Fruit fly (Drosophila melanogaster) whole organism, embryonic: ENCODE results near the gene upSET.

ENCODE experiments used
- Abd-B ChIP-seq: fragments of 200-800 bp; sonication (Bioruptor generic); optimal IDR thresholded peaks from 2 replicates; lab custom pipeline; 2018; ENCODE audit warnings: missing biosample characterization, mild to moderate bottlenecking, missing genetic modification characterization, moderate library complexity
- Bgb ChIP-seq: fragments of 200-800 bp; sonication (Bioruptor generic); IDR thresholded peaks from 2 replicates; pipeline ENCODE4 v1.3.6; 2022; ENCODE audit warnings: missing biosample characterization, missing genetic modification characterization; ENCODE audit not compliant: partially characterized antibody
- CG10267 ChIP-seq: fragments of 200-800 bp; sonication (Bioruptor generic); optimal IDR thresholded peaks from 2 replicates; lab custom pipeline; 2018; ENCODE audit warnings: missing biosample characterization, mild to moderate bottlenecking, missing genetic modification characterization, moderate library complexity
- CG11560 ChIP-seq: fragments of 200-800 bp; sonication (Bioruptor generic); IDR thresholded peaks from 3 replicates; pipeline ENCODE4 v1.3.6; 2022; ENCODE audit warnings: missing biosample characterization, missing genetic modification characterization
- CG13287 ChIP-seq: fragments of 200-800 bp; sonication (Bioruptor generic); IDR thresholded peaks from 2 replicates; pipeline ENCODE4 v1.3.6; 2022; ENCODE audit warnings: missing biosample characterization, missing genetic modification characterization; ENCODE audit not compliant: partially characterized antibody
- CG14667 ChIP-seq: fragments of 200-800 bp; sonication (Bioruptor generic); IDR thresholded peaks from 2 replicates; pipeline ENCODE4 v1.3.6; 2022; ENCODE audit warnings: missing biosample characterization, missing genetic modification characterization
- CG14860 ChIP-seq: fragments of 200-800 bp; sonication (Bioruptor generic); IDR thresholded peaks from 3 replicates; pipeline ENCODE4 v1.3.6; 2022; ENCODE audit warnings: missing biosample characterization, missing genetic modification characterization; ENCODE audit not compliant: partially characterized antibody
- CG15601 ChIP-seq: fragments of 200-800 bp; sonication (Bioruptor generic); optimal IDR thresholded peaks from 3 replicates; lab custom pipeline; 2019; ENCODE audit warnings: missing biosample characterization, mild to moderate bottlenecking, missing genetic modification characterization, moderate library complexity
- CG17359 ChIP-seq: fragments of 200-800 bp; sonication (Bioruptor generic); optimal IDR thresholded peaks from 3 replicates; lab custom pipeline; 2018; ENCODE audit warnings: missing biosample characterization, mild to moderate bottlenecking, missing genetic modification characterization, moderate library complexity
- CG2129 ChIP-seq: fragments of 200-800 bp; sonication (Bioruptor generic); IDR thresholded peaks from 2 replicates; pipeline ENCODE4 v1.3.6; 2022; ENCODE audit warnings: missing biosample characterization, missing genetic modification characterization; ENCODE audit not compliant: partially characterized antibody
- CG2712 ChIP-seq: fragments of 200-800 bp; optimal IDR thresholded peaks from 3 replicates; lab custom pipeline; 2019; ENCODE audit warnings: missing biosample characterization, mild to moderate bottlenecking, missing genetic modification characterization, moderate library complexity
- CG33557 ChIP-seq: fragments of 200-800 bp; sonication (Bioruptor generic); optimal IDR thresholded peaks from 2 replicates; lab custom pipeline; 2019; ENCODE audit warnings: missing biosample characterization, mild to moderate bottlenecking, missing genetic modification characterization, moderate library complexity
- CG4424 ChIP-seq: fragments of 200-800 bp; sonication (Bioruptor generic); optimal IDR thresholded peaks from 3 replicates; lab custom pipeline; 2016; ENCODE audit warnings: missing biosample characterization, missing genetic modification characterization
- CG4617 ChIP-seq: fragments of 200-800 bp; sonication (Bioruptor generic); optimal IDR thresholded peaks from 3 replicates; lab custom pipeline; 2016; ENCODE audit warnings: missing biosample characterization, missing genetic modification characterization, borderline replicate concordance
- CG6683 ChIP-seq: fragments of 200-800 bp; sonication (Bioruptor generic); optimal IDR thresholded peaks from 2 replicates; lab custom pipeline; 2017; ENCODE audit warnings: missing biosample characterization, mild to moderate bottlenecking, missing genetic modification characterization, missing genetic modification reagents
- CG7839 ChIP-seq: fragments of 200-800 bp; sonication (Bioruptor generic); optimal IDR thresholded peaks from 3 replicates; lab custom pipeline; 2018; ENCODE audit warnings: missing biosample characterization, mild to moderate bottlenecking, missing genetic modification characterization, moderate library complexity
- CG9932 ChIP-seq: fragments of 200-800 bp; sonication (Bioruptor generic); IDR thresholded peaks from 2 replicates; pipeline ENCODE4 v1.3.6; 2022; ENCODE audit warnings: missing biosample characterization, missing genetic modification characterization
- CHES-1-like ChIP-seq: fragments of 200-800 bp; sonication (Bioruptor generic); optimal IDR thresholded peaks from 2 replicates; lab custom pipeline; 2016; ENCODE audit warnings: missing biosample characterization, missing genetic modification characterization
- CTCF ChIP-seq: fragments of 200-800 bp; sonication (Bioruptor generic); optimal IDR thresholded peaks from 2 replicates; lab custom pipeline; 2017; ENCODE audit warnings: missing biosample characterization, mild to moderate bottlenecking, missing genetic modification characterization, moderate library complexity
- Dll ChIP-seq: fragments of 200-800 bp; sonication (Bioruptor generic); IDR thresholded peaks from 4 replicates; pipeline ENCODE4 v1.3.6; 2022; ENCODE audit warnings: missing biosample characterization, missing genetic modification characterization; ENCODE audit not compliant: partially characterized antibody
- HLH4C ChIP-seq: fragments of 200-800 bp; sonication (Bioruptor generic); IDR thresholded peaks from 3 replicates; pipeline ENCODE4 v1.3.6; 2022; ENCODE audit warnings: missing biosample characterization, missing genetic modification characterization; ENCODE audit not compliant: partially characterized antibody
- HmgD ChIP-seq: fragments of 200-800 bp; sonication (Bioruptor generic); optimal IDR thresholded peaks from 3 replicates; lab custom pipeline; 2016; ENCODE audit warnings: missing biosample characterization, missing genetic modification characterization
- Hr51 ChIP-seq, 2 experiments: fragments of 200-800 bp; sonication (Bioruptor generic); optimal IDR thresholded peaks; 2 replicates in 1 of 2; 3 replicates in 1 of 2; lab custom pipeline; 2016 to 2018; ENCODE audit warnings: missing biosample characterization in 2 of 2, missing genetic modification characterization in 2 of 2, mild to moderate bottlenecking in 1 of 2, moderate library complexity in 1 of 2
- Med ChIP-seq: fragments of 200-800 bp; sonication (Bioruptor generic); peaks from one replicate; lab custom pipeline; 2016; ENCODE audit warnings: missing biosample characterization, missing genetic modification characterization, mild to moderate bottlenecking, inconsistent platforms, moderate library complexity
- Nf-YA ChIP-seq: fragments of 200-800 bp; sonication (Bioruptor generic); IDR thresholded peaks from 2 replicates; pipeline ENCODE4 v1.3.6; 2022; ENCODE audit warnings: missing biosample characterization, missing genetic modification characterization
- NfI ChIP-seq: fragments of 200-800 bp; sonication (Bioruptor generic); optimal IDR thresholded peaks from 3 replicates; lab custom pipeline; 2018; ENCODE audit warnings: missing biosample characterization, mild to moderate bottlenecking, missing genetic modification characterization, moderate library complexity
- PHDP ChIP-seq: fragments of 200-800 bp; sonication (Bioruptor generic); optimal IDR thresholded peaks from 3 replicates; lab custom pipeline; 2018; ENCODE audit warnings: missing biosample characterization, mild to moderate bottlenecking, missing genetic modification characterization, moderate library complexity
- Rfx ChIP-seq: fragments of 200-800 bp; sonication (Bioruptor generic); IDR thresholded peaks from 2 replicates; pipeline ENCODE4 v1.3.6; 2022; ENCODE audit warnings: missing biosample characterization, missing genetic modification characterization
- Sry-δ ChIP-seq: fragments of 200-800 bp; sonication (Bioruptor generic); optimal IDR thresholded peaks from 2 replicates; lab custom pipeline; 2016; ENCODE audit warnings: missing biosample characterization, missing genetic modification characterization
- ab ChIP-seq: fragments of 200-800 bp; sonication (Bioruptor generic); optimal IDR thresholded peaks from 2 replicates; lab custom pipeline; 2016; ENCODE audit warnings: missing biosample characterization, missing genetic modification characterization
- ato ChIP-seq: fragments of 200-800 bp; sonication (Bioruptor generic); IDR thresholded peaks from 2 replicates; pipeline ENCODE4 v1.3.6; 2022; ENCODE audit warnings: missing biosample characterization, missing genetic modification characterization; ENCODE audit not compliant: partially characterized antibody
- bbx ChIP-seq: fragments of 200-800 bp; sonication (Bioruptor generic); IDR thresholded peaks from 2 replicates; pipeline ENCODE4 v1.3.6; 2022; ENCODE audit warnings: missing biosample characterization, missing genetic modification characterization; ENCODE audit not compliant: partially characterized antibody
- grau ChIP-seq: fragments of 200-800 bp; optimal IDR thresholded peaks from 3 replicates; lab custom pipeline; 2019; ENCODE audit warnings: missing biosample characterization, mild to moderate bottlenecking, missing genetic modification characterization, moderate library complexity
- hb ChIP-seq: fragments of 200-800 bp; sonication (Bioruptor generic); IDR thresholded peaks from 3 replicates; pipeline ENCODE4 v1.3.6; 2022; ENCODE audit warnings: missing biosample characterization, missing genetic modification characterization; ENCODE audit not compliant: partially characterized antibody
- hbn ChIP-seq: fragments of 200-800 bp; sonication (Bioruptor generic); IDR thresholded peaks from 2 replicates; pipeline ENCODE4 v1.3.6; 2022; ENCODE audit warnings: missing biosample characterization, missing genetic modification characterization; ENCODE audit not compliant: partially characterized antibody
- nerfin-2 ChIP-seq: fragments of 200-800 bp; sonication (Bioruptor generic); IDR thresholded peaks from 2 replicates; pipeline ENCODE4 v1.3.6; 2022; ENCODE audit warnings: missing biosample characterization, missing genetic modification characterization; ENCODE audit not compliant: partially characterized antibody
- nom ChIP-seq: fragments of 200-800 bp; sonication (Bioruptor generic); optimal IDR thresholded peaks from 2 replicates; lab custom pipeline; 2017; ENCODE audit warnings: missing biosample characterization, missing genetic modification characterization, mild to moderate bottlenecking, moderate library complexity, missing genetic modification reagents
- prd ChIP-seq, 3 experiments: fragments of >200 bp in 2 of 3; fragments of 200-800 bp in 1 of 3; sonication (Bioruptor generic) in 1 of 3; optimal IDR thresholded peaks in 2 of 3; IDR thresholded peaks in 1 of 3; 2 replicates in 2 of 3; 3 replicates in 1 of 3; pipeline versions ENCODE4 v1.3.6 to Lab custom; 2017 to 2022; ENCODE audit warnings: missing biosample characterization in 1 of 3, missing genetic modification characterization in 1 of 3
- scrt ChIP-seq: fragments of 200-800 bp; sonication (Bioruptor generic); optimal IDR thresholded peaks from 2 replicates; lab custom pipeline; 2018; ENCODE audit warnings: missing biosample characterization, mild to moderate bottlenecking, missing genetic modification characterization, moderate library complexity
- sna ChIP-seq: fragments of 200-800 bp; sonication (Bioruptor generic); IDR thresholded peaks from 2 replicates; pipeline ENCODE4 v1.3.6; 2022; ENCODE audit warnings: missing biosample characterization, missing genetic modification characterization; ENCODE audit not compliant: partially characterized antibody
- tna ChIP-seq: fragments of 200-800 bp; sonication (Bioruptor generic); IDR thresholded peaks from 2 replicates; pipeline ENCODE4 v1.3.6; 2022; ENCODE audit warnings: missing biosample characterization, missing genetic modification characterization; ENCODE audit not compliant: partially characterized antibody
- unpg ChIP-seq: fragments of 200-800 bp; sonication (Bioruptor generic); optimal IDR thresholded peaks from 3 replicates; lab custom pipeline; 2018; ENCODE audit warnings: missing biosample characterization, mild to moderate bottlenecking, missing genetic modification characterization, moderate library complexity
- vvl ChIP-seq: fragments of 200-800 bp; sonication (Bioruptor generic); IDR thresholded peaks from 2 replicates; pipeline ENCODE4 v1.3.6; 2022; ENCODE audit warnings: missing biosample characterization, missing genetic modification characterization
- wor ChIP-seq: fragments of 200-800 bp; sonication (Bioruptor generic); IDR thresholded peaks from 2 replicates; pipeline ENCODE4 v1.3.6; 2022; ENCODE audit warnings: missing biosample characterization, missing genetic modification characterization
- zen2 ChIP-seq: fragments of 200-800 bp; sonication (Bioruptor generic); IDR thresholded peaks from 3 replicates; pipeline ENCODE4 v1.3.6; 2022; ENCODE audit warnings: missing biosample characterization, missing genetic modification characterization; ENCODE audit not compliant: partially characterized antibody

The upSET gene

DNA sequence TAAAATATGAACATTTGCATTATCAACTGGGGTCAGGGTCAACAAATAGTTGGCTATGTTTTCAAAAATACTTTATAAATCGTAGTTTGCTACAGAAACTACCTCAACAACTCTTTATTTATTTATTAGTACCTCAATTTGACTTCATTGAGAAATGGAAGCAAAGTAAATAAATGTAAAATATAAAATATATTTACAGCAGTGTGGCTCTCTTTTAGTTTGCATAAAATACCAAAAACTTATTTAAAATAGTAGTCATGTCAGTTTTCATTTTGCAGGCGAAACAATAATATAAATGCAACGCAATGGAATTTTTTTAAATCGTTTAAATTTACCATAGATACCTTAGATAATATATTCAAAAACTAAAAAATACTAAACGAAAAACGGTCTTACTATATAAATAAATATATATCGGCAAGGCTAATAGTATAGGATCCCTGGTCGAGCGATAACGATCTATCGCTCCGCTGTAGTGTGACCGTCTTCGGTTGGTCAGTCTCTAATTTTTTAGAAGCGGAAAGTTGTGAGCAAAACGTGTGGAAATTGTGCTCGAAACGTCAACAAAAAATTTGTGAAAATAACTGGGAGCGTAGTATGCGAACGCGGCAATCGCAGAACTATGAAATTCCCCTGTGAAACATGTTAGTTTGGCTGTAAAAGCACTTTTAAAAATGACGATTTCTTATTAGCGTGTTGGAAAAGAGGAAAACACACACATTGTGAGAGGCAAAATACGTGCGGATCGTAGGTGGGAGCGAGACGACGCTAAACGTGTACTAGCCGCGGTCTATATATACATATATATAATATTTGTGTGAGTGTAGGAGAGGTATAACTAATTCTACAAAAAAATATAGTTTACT, at the start of gene upSET, which contains the start of gene Nprl3:
TSS of gene upSET (plus strand) at position 470 of the 866 bp plus-strand sequence.
TSS of gene Nprl3 (minus strand) at position 223 of the 866 bp plus-strand sequence.
- TF ChIP-seq PHDP (tag; lab: Kevin White, UChicago) = no peak
- peak; percentile 22 for TF ChIP-seq grau (tag; lab: Kevin White, UChicago)
- peak; percentile 81 for TF ChIP-seq Med (GFP tag; lab: Kevin White, UChicago)
- peak; percentile 20; the same call in 1 of the 3 replicates for TF ChIP-seq zen2
- TF ChIP-seq scrt (GFP tag; lab: Kevin White, UChicago) = no peak
- TF ChIP-seq Bgb = peak; percentile 91
- no peak for TF ChIP-seq ab (GFP tag; lab: Kevin White, UChicago)
- TF ChIP-seq vvl (GFP tag; lab: Robert Waterston, UW) = 0 out of 2 replicates have a peak, but pooled peaks have one; percentile 2
- peak; percentile 24 for TF ChIP-seq CG15601
- peak; percentile 88 for TF ChIP-seq CG13287
- peak; percentile 6 for TF ChIP-seq unpg (GFP tag; lab: Kevin White, UChicago)
- peak; percentile 51 for TF ChIP-seq CG17359 (tag; lab: Kevin White, UChicago)
- peak; percentile 8 for TF ChIP-seq NfI (GFP tag; lab: Kevin White, UChicago)
- peak; percentile 38; the same call in 1 of the 2 replicates for TF ChIP-seq Rfx
- no peak for TF ChIP-seq wor (GFP tag; lab: Robert Waterston, UW)
- peak; percentile 83 for TF ChIP-seq hb
- peak; percentile 83 for TF ChIP-seq tna (GFP tag; lab: Robert Waterston, UW)
- peak; percentile 80 for TF ChIP-seq Sry-δ (GFP tag; lab: Kevin White, UChicago)
- TF ChIP-seq ato (GFP tag; lab: Robert Waterston, UW) = peak; percentile 69; the same call in 1 of the 2 replicates
- peak; percentile 14 for TF ChIP-seq CG4424 (GFP tag; lab: Kevin White, UChicago)
- no peak for TF ChIP-seq prd (optimal IDR thresholded peaks at IDR 0.05; lab: Kevin White, UChicago)
- peak; percentile 21; the same call in 1 of the 3 replicates for TF ChIP-seq prd (GFP tag; IDR thresholded peaks at IDR 0.05; lab: Robert Waterston, UW)
- peak; percentile 79 for TF ChIP-seq HLH4C (GFP tag; lab: Robert Waterston, UW)
- peak; percentile 38 for TF ChIP-seq Abd-B (GFP tag; lab: Kevin White, UChicago)
- TF ChIP-seq CG9932 = peak; percentile 17; the same call in 1 of the 2 replicates
- peak; percentile 40 for TF ChIP-seq nom (GFP tag; lab: Kevin White, UChicago)
- TF ChIP-seq CG4617 (GFP tag; lab: Kevin White, UChicago) = peak; percentile 11
- TF ChIP-seq CG14667 (GFP tag; lab: Robert Waterston, UW) = no peak
- TF ChIP-seq CG10267 (tag; lab: Kevin White, UChicago) = peak; percentile 63
- peak; percentile 90 for TF ChIP-seq Dll (GFP tag; lab: Robert Waterston, UW)
- peak; percentile 46 for TF ChIP-seq CHES-1-like
- peak in 1 of 2 experiments; percentile 25 for TF ChIP-seq Hr51 (GFP tag; optimal IDR thresholded peaks at IDR 0.05; lab: Kevin White, UChicago)
- TF ChIP-seq HmgD (GFP tag; lab: Kevin White, UChicago) = peak; percentile 9
- peak; percentile 90 for TF ChIP-seq bbx
- TF ChIP-seq Nf-YA (GFP tag; lab: Robert Waterston, UW) = no peak
- TF ChIP-seq CTCF (GFP tag; lab: Kevin White, UChicago) = peak; percentile 3
- peak; percentile 73 for TF ChIP-seq CG2129 (GFP tag; lab: Robert Waterston, UW)
- TF ChIP-seq CG14860 = peak; percentile 79
- TF ChIP-seq CG2712 (tag; lab: Kevin White, UChicago) = peak; percentile 52
- TF ChIP-seq hbn (GFP tag; lab: Robert Waterston, UW) = peak; percentile 80
- peak; percentile 86 for TF ChIP-seq sna (GFP tag; lab: Robert Waterston, UW)
- TF ChIP-seq CG33557 = no peak
- TF ChIP-seq CG11560 (tag; lab: Robert Waterston, UW) = no peak
- peak; percentile 16 for TF ChIP-seq CG7839
- TF ChIP-seq CG6683 (GFP tag; lab: Kevin White, UChicago) = no peak
- peak; percentile 60 for TF ChIP-seq nerfin-2 (GFP tag; lab: Robert Waterston, UW)
